Fruit fly (Drosophila melanogaster) whole organism: Measurements from ENCODE around the gene CG7024.
A peak's percentile ranks its signal among the peaks of the same experiment; 100 is the strongest.

Experiments
- CG8478 ChIP-seq: fragments of >200 bp; optimal IDR thresholded peaks from 2 replicates; lab custom pipeline; 2018; ENCODE audit warnings: inconsistent platforms
- Dll ChIP-seq: fragments of >200 bp; optimal IDR thresholded peaks from 2 replicates; lab custom pipeline; 2017
- EcR ChIP-seq, 2 experiments: fragments of >200 bp; optimal IDR thresholded peaks; 2 replicates each; lab custom pipeline; 2017; ENCODE audit warnings: missing biosample characterization in 2 of 2, missing genetic modification characterization in 2 of 2, missing genetic modification reagents in 2 of 2
- pan ChIP-seq: fragments of >200 bp; optimal IDR thresholded peaks from 2 replicates; lab custom pipeline; 2017
- psq ChIP-seq: fragments of >200 bp; optimal IDR thresholded peaks from 2 replicates; lab custom pipeline; 2017
- usp ChIP-seq: fragments of >200 bp; optimal IDR thresholded peaks from 2 replicates; lab custom pipeline; 2017; ENCODE audit warnings: missing biosample characterization, missing genetic modification characterization, mixed read lengths

The CG7024 gene

dm6 chrX:4705009-4705408 is at the start of gene CG7024:
Gene CG7024, plus strand, starts transcription at chrX:4705309.
- TF ChIP-seq pan (no peak), Dll (lab: Kevin White, UChicago) (no peak), psq (no peak), EcR (GFP tag; optimal IDR thresholded peaks at IDR 0.05; lab: Kevin White, UChicago) (no peak)

dm6 chrX:4657896-4658295 is 47.2 kb upstream of the CG7024 start:
- no peak for TF ChIP-seq usp (GFP tag; lab: Kevin White, UChicago)
- no peak for TF ChIP-seq pan
- no peak for TF ChIP-seq psq
- no peak for TF ChIP-seq Dll (lab: Kevin White, UChicago)
- TF ChIP-seq CG8478: no peak
- TF ChIP-seq EcR (GFP tag; optimal IDR thresholded peaks at IDR 0.05; lab: Kevin White, UChicago): no peak

dm6 chrX:4660642-4661252 is 44.4 kb upstream of the CG7024 start:
- TF ChIP-seq EcR (GFP tag; optimal IDR thresholded peaks at IDR 0.05; lab: Kevin White, UChicago): no peak
- no peak for TF ChIP-seq Dll (lab: Kevin White, UChicago)
- no peak for TF ChIP-seq psq
- TF ChIP-seq pan: no peak
- no peak for TF ChIP-seq CG8478
- TF ChIP-seq usp (GFP tag; lab: Kevin White, UChicago): no peak

dm6 chrX:4664107-4664506 is 41.0 kb upstream of the CG7024 start:
- TF ChIP-seq usp (GFP tag; lab: Kevin White, UChicago) (no peak), psq (no peak), EcR (GFP tag; optimal IDR thresholded peaks at IDR 0.05; lab: Kevin White, UChicago) (no peak), pan (no peak), Dll (lab: Kevin White, UChicago) (no peak), CG8478 (no peak)

dm6 chrX:4666650-4667360 is 38.3 kb upstream of the CG7024 start, which contains the start of gene CG3009:
Gene CG3009, minus strand, starts transcription at chrX:4666700.
- TF ChIP-seq pan (no peak), Dll (lab: Kevin White, UChicago) (no peak), psq (no peak), EcR (GFP tag; optimal IDR thresholded peaks at IDR 0.05; lab: Kevin White, UChicago) (no peak), CG8478 (no peak), usp (GFP tag; lab: Kevin White, UChicago) (no peak)

DNA sequence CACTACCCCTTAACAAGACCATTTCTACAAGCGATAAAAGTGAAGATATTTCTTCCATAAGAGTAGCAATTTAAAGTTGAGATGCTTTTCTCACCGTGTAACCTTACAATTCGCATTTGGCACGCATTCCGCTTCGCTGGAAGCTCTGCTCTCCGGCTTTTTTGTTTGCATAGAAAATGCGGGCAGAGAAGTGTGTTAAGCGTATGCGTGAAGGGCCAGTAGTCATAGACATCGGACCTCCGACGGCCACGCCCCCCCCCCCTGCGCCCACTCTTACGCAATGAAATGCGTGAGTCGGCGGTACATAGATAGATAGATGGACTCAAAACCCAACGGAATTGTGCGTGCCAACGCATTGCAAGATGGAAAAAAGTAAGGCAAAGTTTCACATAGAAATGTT is 35.7 kb upstream of the CG7024 start:
- TF ChIP-seq EcR (GFP tag; optimal IDR thresholded peaks at IDR 0.05; lab: Kevin White, UChicago) (no peak), CG8478 (no peak), usp (GFP tag; lab: Kevin White, UChicago) (no peak), psq (no peak), Dll (lab: Kevin White, UChicago) (no peak), pan (no peak)

dm6 chrX:4671194-4671626 is 33.9 kb upstream of the CG7024 start:
- TF ChIP-seq Dll (lab: Kevin White, UChicago): no peak
- TF ChIP-seq EcR (GFP tag; optimal IDR thresholded peaks at IDR 0.05; lab: Kevin White, UChicago): no peak
- TF ChIP-seq pan: no peak
- TF ChIP-seq psq: no peak
- no peak for TF ChIP-seq usp (GFP tag; lab: Kevin White, UChicago)
- TF ChIP-seq CG8478: no peak

- no peak for TF ChIP-seq Dll (lab: Kevin White, UChicago)
- TF ChIP-seq CG8478: no peak
- no peak for TF ChIP-seq usp (GFP tag; lab: Kevin White, UChicago)
- TF ChIP-seq pan: no peak
- TF ChIP-seq psq: no peak
- no peak for TF ChIP-seq EcR (GFP tag; optimal IDR thresholded peaks at IDR 0.05; lab: Kevin White, UChicago)
These were observed 30.1 kb upstream of the CG7024 start for dm6 chrX:4675054-4675453.

DNA sequence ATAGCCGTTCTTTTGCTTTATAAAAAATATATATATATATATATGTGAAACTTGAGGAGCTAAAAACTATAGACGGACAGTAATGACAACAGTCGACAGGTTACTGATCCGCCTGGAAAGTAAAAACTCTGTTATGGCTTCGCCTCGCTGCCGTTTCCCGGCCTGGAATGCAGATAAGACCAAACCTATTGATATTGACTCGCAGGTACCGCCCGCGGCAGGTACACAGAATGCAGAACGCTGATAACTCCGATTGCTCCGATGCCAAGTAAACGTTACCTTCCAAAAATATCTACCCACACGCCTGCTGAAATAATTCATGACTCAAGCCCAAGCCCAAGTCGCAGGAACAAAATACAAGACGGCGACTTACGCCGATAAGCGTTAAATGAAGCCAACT is 27.7 kb upstream of the CG7024 start:
- no peak for TF ChIP-seq psq
- no peak for TF ChIP-seq EcR (GFP tag; optimal IDR thresholded peaks at IDR 0.05; lab: Kevin White, UChicago)
- no peak for TF ChIP-seq pan
- TF ChIP-seq usp (GFP tag; lab: Kevin White, UChicago): no peak
- TF ChIP-seq CG8478: no peak
- no peak for TF ChIP-seq Dll (lab: Kevin White, UChicago)

DNA sequence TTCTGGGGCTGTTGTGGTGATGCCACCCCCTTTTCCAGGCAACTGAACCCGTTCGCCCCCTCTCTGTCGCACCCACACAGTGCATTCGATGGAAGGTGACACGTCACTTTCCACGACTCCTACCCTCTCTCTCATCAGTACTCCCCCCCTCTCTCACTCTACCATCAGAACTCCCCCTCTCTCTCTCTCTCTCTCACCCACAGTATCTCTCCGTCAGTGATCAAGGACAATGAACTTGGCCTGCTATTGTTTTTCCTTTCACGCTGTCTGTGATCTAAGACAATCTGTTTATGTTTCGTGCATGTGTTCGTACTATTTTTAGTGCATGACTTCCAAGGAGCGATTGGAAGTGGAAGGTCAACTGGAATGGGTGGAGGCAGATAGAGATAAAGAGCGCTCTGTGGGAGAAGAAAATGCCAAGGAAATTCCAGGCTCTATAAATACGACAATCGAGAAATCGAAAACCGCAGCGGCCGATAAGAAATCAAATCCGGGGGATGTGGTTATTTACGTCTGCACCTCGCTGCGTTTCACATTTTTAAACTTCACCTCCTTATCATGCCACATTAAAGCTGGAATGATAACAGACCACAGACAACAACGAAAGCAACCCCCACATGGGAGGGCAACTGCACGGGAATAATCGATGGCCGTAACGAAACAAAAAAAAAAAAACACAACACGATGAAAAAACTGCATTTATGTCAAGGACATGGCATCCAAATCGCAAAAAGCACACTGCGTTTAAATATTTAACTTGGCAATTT is 26.8 kb upstream of the CG7024 start:
- no peak for TF ChIP-seq CG8478
- peak in 1 of 2 experiments; percentile 75 for TF ChIP-seq EcR (GFP tag; optimal IDR thresholded peaks at IDR 0.05; lab: Kevin White, UChicago)
- TF ChIP-seq usp (GFP tag; lab: Kevin White, UChicago): no peak
- TF ChIP-seq Dll (lab: Kevin White, UChicago): no peak
- no peak for TF ChIP-seq psq
- TF ChIP-seq pan: no peak

DNA sequence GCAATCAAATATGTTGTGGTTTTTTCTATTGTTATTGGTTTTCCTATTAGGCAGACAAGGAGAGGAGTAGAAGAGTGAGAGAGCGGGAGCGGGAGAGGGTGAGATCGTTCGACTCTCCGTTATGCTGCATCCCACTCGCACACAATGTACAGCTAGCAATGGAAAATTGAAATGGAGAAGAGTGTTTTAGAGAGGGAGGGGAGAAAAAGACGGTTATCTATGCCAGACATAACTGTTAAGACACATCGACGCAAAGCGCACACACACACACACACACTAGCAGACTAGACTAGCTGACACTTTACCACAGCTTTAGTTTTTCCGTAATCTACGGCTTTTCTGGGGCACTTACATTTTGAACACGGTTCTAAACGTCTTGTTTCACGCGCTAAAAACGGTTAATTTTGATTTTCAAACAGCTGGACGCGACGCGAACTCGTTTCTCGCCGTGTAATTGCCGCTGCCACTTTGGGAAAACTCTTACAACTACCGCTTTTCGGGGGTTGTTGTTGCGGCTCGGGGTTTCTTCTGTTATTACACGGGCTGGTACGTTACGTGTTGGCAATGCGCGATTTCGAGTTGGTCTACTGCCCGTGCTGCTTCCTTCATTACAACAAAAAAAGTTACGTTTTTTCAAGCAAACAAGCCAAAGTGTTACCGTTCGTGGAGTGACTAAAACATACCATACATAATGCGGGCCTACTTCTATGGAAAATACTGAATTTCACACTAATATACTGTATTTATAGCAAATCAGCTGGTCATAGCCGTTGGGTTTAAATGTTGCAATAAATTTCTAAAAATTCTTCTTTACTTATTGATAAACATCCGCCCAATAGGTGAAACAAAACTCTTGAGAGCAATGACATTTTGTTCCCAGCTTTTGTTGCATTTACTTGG is 25.9 kb upstream of the CG7024 start, which contains the start of gene fzr:
Gene fzr (minus strand): TSS at position 625 of the 900 bp plus-strand sequence.
- TF ChIP-seq pan: no peak
- no peak for TF ChIP-seq EcR (GFP tag; optimal IDR thresholded peaks at IDR 0.05; lab: Kevin White, UChicago)
- TF ChIP-seq psq: no peak
- no peak for TF ChIP-seq Dll (lab: Kevin White, UChicago)
- no peak for TF ChIP-seq CG8478
